Worm (Caenorhabditis elegans) whole organism, L4/young adult: ENCODE measurements around the gene fbxb-17.

ENCODE experiments used
- W03F9.2 ChIP-seq: fragments of 150-350 bp; optimal IDR thresholded peaks from 2 replicates; lab custom pipeline; 2014; ENCODE audit warnings: missing biosample characterization, missing genetic modification characterization
- dao-5 ChIP-seq: sonication (generic microtip); optimal IDR thresholded peaks from 2 replicates; lab custom pipeline; 2016; ENCODE audit warnings: missing genotype, missing genetic modification characterization, moderate library complexity, missing compliant biosample characterization
- him-1 ChIP-seq: sonication (generic microtip); optimal IDR thresholded peaks from 2 replicates; lab custom pipeline; 2016; ENCODE audit warnings: missing genotype, missing genetic modification reagents, missing genetic modification characterization, missing compliant biosample characterization

The fbxb-17 gene

DNA sequence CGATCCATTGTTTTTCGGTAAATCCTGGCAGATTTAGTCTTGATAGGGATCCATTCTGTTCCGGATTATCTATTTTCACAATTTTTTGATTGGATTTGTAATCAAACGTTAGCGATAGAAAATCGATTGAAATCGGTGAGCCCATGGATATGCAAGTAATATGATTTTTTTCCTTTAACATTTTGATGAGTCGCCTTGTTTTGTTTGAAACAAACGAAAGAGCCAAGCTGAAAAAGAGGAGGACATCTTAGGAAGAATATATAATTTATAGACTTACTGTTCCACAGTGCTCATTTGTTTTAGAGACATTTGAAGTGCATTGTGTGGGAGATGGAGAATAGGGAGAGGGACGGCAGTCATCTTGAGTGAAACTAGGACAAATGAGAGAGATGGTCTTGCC, 12.6 kb downstream of the fbxb-17 start, which contains the start of the genes fbxb-18 and fbxb-19:
TSS of gene fbxb-18 (minus strand) at position 101 of the 400 bp plus-strand sequence.
TSS of gene fbxb-19 (minus strand) at position 369 of the 400 bp plus-strand sequence.
- TF ChIP-seq dao-5 (tag; lab: Kevin White, UChicago) (no peak), him-1 (no peak), W03F9.2 (tag; lab: Kevin White, UChicago) (no peak)

DNA sequence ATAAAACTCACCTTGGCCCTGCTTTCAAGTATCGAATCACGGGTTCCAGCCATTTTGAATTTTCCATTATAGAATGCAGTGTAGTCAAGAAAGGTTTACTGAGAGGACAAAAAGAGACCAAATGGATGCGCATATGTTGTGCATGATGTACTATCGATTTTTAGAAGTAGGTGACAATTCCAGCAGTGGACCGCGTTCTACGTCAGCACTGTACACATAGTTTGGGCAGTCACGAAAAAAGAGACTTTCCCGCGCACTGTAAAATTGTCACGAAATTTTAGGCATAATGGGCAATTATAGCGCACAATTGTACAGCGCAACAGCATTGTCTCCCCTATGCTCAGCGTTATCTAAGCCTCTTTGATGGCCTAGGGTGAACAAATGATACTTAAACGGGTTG, 14.8 kb downstream of the fbxb-17 start, which contains the start of gene fbxc-22:
TSS of gene fbxc-22 (minus strand) at position 101 of the 400 bp plus-strand sequence.
- TF ChIP-seq W03F9.2 (tag; lab: Kevin White, UChicago) (no peak), dao-5 (tag; lab: Kevin White, UChicago) (no peak), him-1 (no peak)

- TF ChIP-seq him-1 (no peak), dao-5 (tag; lab: Kevin White, UChicago) (no peak), W03F9.2 (tag; lab: Kevin White, UChicago) (no peak)
Measured at ce11 chrII:1692827-1693226, 16.6 kb downstream of the fbxb-17 start, which contains the start of gene fbxc-21. Gene fbxc-21, minus strand, starts transcription at chrII:1692927.

ce11 chrII:1694530-1694929, 18.3 kb downstream of the fbxb-17 start, which contains the start of gene fbxc-26:
Gene fbxc-26, minus strand, starts transcription at chrII:1694630.
- TF ChIP-seq dao-5 (tag; lab: Kevin White, UChicago) (no peak), him-1 (no peak), W03F9.2 (tag; lab: Kevin White, UChicago) (no peak)

DNA sequence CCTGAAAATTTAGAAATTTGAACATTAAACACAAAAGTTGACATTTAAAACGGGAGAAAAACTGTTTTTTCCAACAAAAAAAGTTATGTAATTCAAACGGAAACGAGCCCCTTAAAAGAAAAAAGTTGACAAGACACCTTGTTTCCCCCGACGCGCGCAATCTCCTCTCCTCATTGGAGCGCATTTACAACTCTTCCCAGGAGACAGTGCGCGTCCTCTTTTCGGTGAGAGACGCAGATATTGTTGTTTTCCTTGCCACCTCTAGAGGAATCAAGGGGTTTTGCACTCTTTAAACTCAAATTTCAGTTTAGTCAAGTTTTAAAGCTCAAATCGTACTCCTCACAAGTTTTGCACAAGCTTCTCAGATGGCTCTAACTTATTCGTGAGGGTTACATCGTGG, 19.7 kb downstream of the fbxb-17 start, which contains the start of gene F58E1.13:
TSS of gene F58E1.13 (minus strand) at position 12 of the 400 bp plus-strand sequence.
- no peak for TF ChIP-seq dao-5 (tag; lab: Kevin White, UChicago)
- TF ChIP-seq him-1, result no peak
- no peak for TF ChIP-seq W03F9.2 (tag; lab: Kevin White, UChicago)

ce11 chrII:1703363-1703762, 27.2 kb downstream of the fbxb-17 start, which contains the start of gene fbxb-47:
Gene fbxb-47, minus strand, starts transcription at chrII:1703463.
- TF ChIP-seq dao-5 (tag; lab: Kevin White, UChicago), result no peak
- no peak for TF ChIP-seq him-1
- TF ChIP-seq W03F9.2 (tag; lab: Kevin White, UChicago), result no peak

DNA sequence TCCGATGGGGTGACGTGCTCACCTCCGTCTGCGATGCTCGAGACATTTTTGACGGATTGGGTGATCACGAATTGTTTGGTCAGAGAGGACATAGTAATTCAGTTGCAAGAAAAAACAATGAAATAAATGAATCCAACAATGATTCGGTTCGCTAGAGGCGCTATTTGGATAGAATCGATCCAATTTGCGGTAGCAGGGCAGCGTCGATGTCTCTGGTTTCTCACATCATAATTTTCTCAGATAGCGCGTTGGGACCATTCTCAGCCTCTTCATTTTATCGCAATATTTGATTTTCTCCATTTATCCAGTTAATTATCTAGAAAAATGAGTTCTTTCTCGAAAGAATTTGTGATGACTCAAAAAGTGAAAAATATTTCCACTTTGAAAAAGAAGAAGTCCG, 30.2 kb downstream of the fbxb-17 start, which contains the start of gene sdz-18:
TSS of gene sdz-18 (minus strand) at position 101 of the 400 bp plus-strand sequence.
- TF ChIP-seq him-1 (no peak), dao-5 (tag; lab: Kevin White, UChicago) (no peak), W03F9.2 (tag; lab: Kevin White, UChicago) (no peak)

DNA sequence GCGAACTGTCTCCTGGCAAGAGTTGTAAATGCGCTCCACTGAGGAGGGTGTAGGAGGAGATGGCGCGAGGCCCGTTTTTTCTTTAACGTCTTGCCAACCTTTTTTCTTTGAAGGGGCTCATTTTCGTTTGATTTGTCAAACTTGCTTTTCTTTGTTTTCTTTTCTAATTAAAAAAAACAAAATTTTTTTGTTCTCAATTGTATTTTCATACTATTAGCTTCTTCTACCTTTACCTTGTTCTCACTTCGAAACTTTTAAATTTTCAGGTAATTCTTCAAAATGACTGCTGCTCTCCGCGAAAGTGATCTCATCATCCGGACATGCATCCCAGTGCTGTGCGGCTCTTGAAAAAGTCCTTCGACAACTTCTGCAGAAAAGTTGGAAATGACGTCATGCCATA, 33.8 kb downstream of the fbxb-17 start, which contains the start of gene fbxa-184:
TSS of gene fbxa-184 (plus strand) at position 301 of the 400 bp plus-strand sequence.
- TF ChIP-seq W03F9.2 (tag; lab: Kevin White, UChicago) (no peak), him-1 (no peak), dao-5 (tag; lab: Kevin White, UChicago) (no peak)

DNA sequence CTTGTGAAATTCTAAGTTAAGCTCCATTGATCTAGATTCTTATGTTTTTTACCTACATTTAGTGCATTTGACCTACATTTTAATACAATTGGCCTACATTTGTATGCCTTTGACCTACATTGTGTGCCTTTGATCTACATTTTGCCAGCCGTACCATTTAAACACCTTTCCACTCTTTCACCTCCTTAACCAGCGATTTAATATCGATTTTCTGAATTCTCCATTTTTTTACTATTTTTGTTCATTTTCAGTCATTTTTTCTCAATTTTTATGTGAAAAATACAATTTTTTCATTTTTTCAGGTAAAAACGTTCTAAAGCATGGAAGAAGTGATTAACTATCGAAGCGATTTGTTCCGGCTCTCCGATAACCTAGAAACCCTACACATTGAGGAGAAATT, 36.8 kb downstream of the fbxb-17 start, which contains the start of gene btb-7:
TSS of gene btb-7 (plus strand) at position 301 of the 400 bp plus-strand sequence.
- TF ChIP-seq him-1, result no peak
- no peak for TF ChIP-seq dao-5 (tag; lab: Kevin White, UChicago)
- TF ChIP-seq W03F9.2 (tag; lab: Kevin White, UChicago), result no peak

- TF ChIP-seq W03F9.2 (tag; lab: Kevin White, UChicago) (no peak), him-1 (no peak), dao-5 (tag; lab: Kevin White, UChicago) (no peak)
Measured at ce11 chrII:1714772-1715353, 38.7 kb downstream of the fbxb-17 start, which contains the start of gene btb-6. Gene btb-6, plus strand, starts transcription at chrII:1715303.

ce11 chrII:1719153-1719552, 43.0 kb downstream of the fbxb-17 start, which contains the start of gene fbxb-48:
Gene fbxb-48, minus strand, starts transcription at chrII:1719253.
- TF ChIP-seq W03F9.2 (tag; lab: Kevin White, UChicago) (no peak), dao-5 (tag; lab: Kevin White, UChicago) (no peak), him-1 (no peak)

- TF ChIP-seq W03F9.2 (tag; lab: Kevin White, UChicago) (no peak), dao-5 (tag; lab: Kevin White, UChicago) (no peak), him-1 (no peak)
Measured at ce11 chrII:1722394-1722793, 46.2 kb downstream of the fbxb-17 start, which contains the start of the genes fbxb-5 and btb-8. Gene fbxb-5, minus strand, starts transcription at chrII:1722494. Gene btb-8, plus strand, starts transcription at chrII:1722770.

- TF ChIP-seq him-1 (no peak), W03F9.2 (tag; lab: Kevin White, UChicago) (no peak), dao-5 (tag; lab: Kevin White, UChicago) (no peak)
Measured at ce11 chrII:1724314-1724713, 48.1 kb downstream of the fbxb-17 start, which contains the start of gene fbxb-11. Gene fbxb-11, plus strand, starts transcription at chrII:1724614.

DNA sequence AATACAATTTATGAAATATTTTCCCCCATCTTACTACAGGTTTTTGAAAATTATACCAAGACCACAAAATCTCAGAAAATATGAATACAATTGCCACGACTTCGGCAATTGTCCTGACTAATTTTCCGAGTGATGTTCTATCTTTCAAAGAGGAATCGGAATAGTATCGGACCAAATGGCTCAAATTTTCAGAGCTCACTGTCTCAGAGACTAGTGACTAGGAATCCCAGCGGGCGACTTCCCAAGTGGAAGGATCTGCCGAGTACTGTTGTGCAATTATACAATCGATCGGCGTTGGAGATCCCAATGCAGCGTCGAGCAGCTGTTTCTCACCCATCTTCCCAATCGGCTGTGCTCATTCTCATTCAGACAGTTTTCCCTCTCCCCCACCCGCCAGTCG, 49.5 kb downstream of the fbxb-17 start, which contains the start of gene F45C12.17:
TSS of gene F45C12.17 (plus strand) at position 377 of the 400 bp plus-strand sequence.
- TF ChIP-seq W03F9.2 (tag; lab: Kevin White, UChicago) (no peak), him-1 (no peak), dao-5 (tag; lab: Kevin White, UChicago) (no peak)
